Worm (Caenorhabditis elegans) whole organism, late embryonic: ENCODE results near the gene fbxb-3.

Experiments
- F13H6.1 ChIP-seq: sonication (generic microtip); optimal IDR thresholded peaks from 2 replicates; lab custom pipeline; 2016; ENCODE audit warnings: missing genetic modification characterization, missing compliant biosample characterization
- K09A11.1 ChIP-seq: sonication (generic microtip); optimal IDR thresholded peaks from 2 replicates; lab custom pipeline; 2017; ENCODE audit warnings: antibody characterized with exemption, mild to moderate bottlenecking, missing genetic modification characterization, missing compliant biosample characterization; ENCODE audit not compliant: insufficient read depth
- T23F11.4 ChIP-seq: fragments of 200-800 bp; sonication (Bioruptor generic); optimal IDR thresholded peaks from 2 replicates; lab custom pipeline; 2018; ENCODE audit warnings: mild to moderate bottlenecking, missing genetic modification characterization, missing compliant biosample characterization
- Y22D7AL.16 ChIP-seq: sonication (generic microtip); optimal IDR thresholded peaks from 2 replicates; lab custom pipeline; 2016; ENCODE audit warnings: missing genetic modification characterization, missing compliant biosample characterization
- ahr-1 ChIP-seq: sonication (generic microtip); optimal IDR thresholded peaks from 2 replicates; lab custom pipeline; 2016; ENCODE audit warnings: missing genetic modification characterization, missing compliant biosample characterization
- ama-1 ChIP-seq: fragments of 150-350 bp; optimal IDR thresholded peaks from 2 replicates; lab custom pipeline; 2014
- ceh-14 ChIP-seq: sonication (generic microtip); optimal IDR thresholded peaks from 2 replicates; lab custom pipeline; 2016; ENCODE audit warnings: missing genotype, missing genetic modification characterization, missing compliant biosample characterization
- ceh-18 ChIP-seq: sonication (generic microtip); optimal IDR thresholded peaks from 2 replicates; lab custom pipeline; 2016; ENCODE audit warnings: missing genetic modification characterization, missing compliant biosample characterization
- ceh-24 ChIP-seq: sonication (generic microtip); optimal IDR thresholded peaks from 2 replicates; lab custom pipeline; 2016; ENCODE audit warnings: mild to moderate bottlenecking, missing genetic modification characterization, missing compliant biosample characterization
- ceh-45 ChIP-seq: fragments of 200-800 bp; sonication (Bioruptor generic); IDR thresholded peaks from 2 replicates; pipeline ENCODE4 v1.3.6; 2022; ENCODE audit warnings: missing genetic modification reagents, missing genetic modification characterization, missing compliant biosample characterization
- ceh-6 ChIP-seq: fragments of 200-800 bp; sonication (Bioruptor generic); optimal IDR thresholded peaks from 2 replicates; lab custom pipeline; 2018; ENCODE audit warnings: mild to moderate bottlenecking, missing genetic modification characterization, missing compliant biosample characterization
- ceh-9 ChIP-seq: sonication (generic microtip); optimal IDR thresholded peaks from 2 replicates; lab custom pipeline; 2016; ENCODE audit warnings: mild to moderate bottlenecking, missing genetic modification characterization, inconsistent platforms, missing compliant biosample characterization
- dmd-4 ChIP-seq: sonication (generic microtip); optimal IDR thresholded peaks from 2 replicates; lab custom pipeline; 2016; ENCODE audit warnings: borderline replicate concordance, missing genetic modification characterization, missing compliant biosample characterization
- elt-2 ChIP-seq: sonication (generic microtip); optimal IDR thresholded peaks from 2 replicates; lab custom pipeline; 2016; ENCODE audit warnings: missing genetic modification reagents, missing genetic modification characterization, missing compliant biosample characterization
- elt-4 ChIP-seq: sonication (generic microtip); optimal IDR thresholded peaks from 2 replicates; lab custom pipeline; 2016; ENCODE audit warnings: missing genetic modification characterization, missing compliant biosample characterization
- eyg-1 ChIP-seq: sonication (generic microtip); optimal IDR thresholded peaks from 2 replicates; lab custom pipeline; 2016; ENCODE audit warnings: missing genotype, missing genetic modification characterization, missing compliant biosample characterization
- fkh-10 ChIP-seq: fragments of 150-350 bp; optimal IDR thresholded peaks from 2 replicates; lab custom pipeline; 2014; ENCODE audit warnings: missing biosample characterization, missing genetic modification reagents, missing genetic modification characterization
- hlh-13 ChIP-seq: fragments of 200-800 bp; sonication (Bioruptor generic); optimal IDR thresholded peaks from 2 replicates; lab custom pipeline; 2018; ENCODE audit warnings: mild to moderate bottlenecking, missing genetic modification characterization, missing compliant biosample characterization
- hlh-15 ChIP-seq: sonication (generic microtip); optimal IDR thresholded peaks from 2 replicates; lab custom pipeline; 2016; ENCODE audit warnings: missing genetic modification characterization, missing compliant biosample characterization
- hlh-6 ChIP-seq: sonication (generic microtip); optimal IDR thresholded peaks from 2 replicates; lab custom pipeline; 2016; ENCODE audit warnings: missing genotype, missing genetic modification characterization, missing compliant biosample characterization
- lin-11 ChIP-seq: fragments of 200-800 bp; sonication (Bioruptor generic); optimal IDR thresholded peaks from 2 replicates; lab custom pipeline; 2018; ENCODE audit warnings: mild to moderate bottlenecking, missing genetic modification characterization, missing compliant biosample characterization
- mec-3 ChIP-seq: sonication (generic microtip); optimal IDR thresholded peaks from 2 replicates; lab custom pipeline; 2016; ENCODE audit warnings: borderline replicate concordance, missing genetic modification characterization, missing compliant biosample characterization
- nhr-232 ChIP-seq: sonication (generic microtip); optimal IDR thresholded peaks from 2 replicates; lab custom pipeline; 2016; ENCODE audit warnings: missing genetic modification characterization, missing compliant biosample characterization
- npax-4 ChIP-seq: sonication (generic microtip); optimal IDR thresholded peaks from 2 replicates; lab custom pipeline; 2016; ENCODE audit warnings: missing genetic modification characterization, missing compliant biosample characterization
- odd-2 ChIP-seq: sonication (generic microtip); optimal IDR thresholded peaks from 2 replicates; lab custom pipeline; 2017; ENCODE audit warnings: antibody characterized with exemption, mild to moderate bottlenecking, missing genetic modification characterization, missing compliant biosample characterization
- pag-3 ChIP-seq: sonication (generic microtip); optimal IDR thresholded peaks from 2 replicates; lab custom pipeline; 2016; ENCODE audit warnings: missing compliant biosample characterization, missing genetic modification characterization, borderline replicate concordance
- pat-9 ChIP-seq: fragments of 200-800 bp; sonication (Bioruptor generic); optimal IDR thresholded peaks from 2 replicates; lab custom pipeline; 2018; ENCODE audit warnings: mild to moderate bottlenecking, missing genetic modification characterization, moderate library complexity, missing compliant biosample characterization
- pha-2 ChIP-seq: sonication (generic microtip); optimal IDR thresholded peaks from 2 replicates; lab custom pipeline; 2017; ENCODE audit warnings: mild to moderate bottlenecking, missing genetic modification characterization, missing compliant biosample characterization
- pqm-1 ChIP-seq: sonication (generic microtip); optimal IDR thresholded peaks from 2 replicates; lab custom pipeline; 2016; ENCODE audit warnings: missing genetic modification characterization, missing compliant biosample characterization
- pros-1 ChIP-seq: fragments of 150-350 bp; optimal IDR thresholded peaks from 2 replicates; lab custom pipeline; 2014; ENCODE audit warnings: missing biosample characterization, missing genetic modification reagents, missing genetic modification characterization
- sdc-2 ChIP-seq: sonication (generic microtip); optimal IDR thresholded peaks from 2 replicates; lab custom pipeline; 2016; ENCODE audit warnings: missing genotype, missing genetic modification characterization, missing compliant biosample characterization
- sox-2 ChIP-seq: fragments of 200-800 bp; sonication (Bioruptor generic); IDR thresholded peaks from 2 replicates; pipeline ENCODE4 v1.3.6; 2022; ENCODE audit warnings: missing genetic modification reagents, missing genetic modification characterization, missing compliant biosample characterization
- sox-4 ChIP-seq: sonication (generic microtip); optimal IDR thresholded peaks from 2 replicates; lab custom pipeline; 2017; ENCODE audit warnings: mild to moderate bottlenecking, missing genetic modification characterization, inconsistent platforms, missing compliant biosample characterization
- syd-9 ChIP-seq: sonication (generic microtip); optimal IDR thresholded peaks from 2 replicates; lab custom pipeline; 2016; ENCODE audit warnings: mild to moderate bottlenecking, missing genetic modification characterization, moderate library complexity, missing compliant biosample characterization
- tbx-7 ChIP-seq: sonication (generic microtip); optimal IDR thresholded peaks from 2 replicates; lab custom pipeline; 2016; ENCODE audit warnings: missing genotype, missing genetic modification characterization, missing compliant biosample characterization
- ttx-3 ChIP-seq: sonication (generic microtip); optimal IDR thresholded peaks from 2 replicates; lab custom pipeline; 2016; ENCODE audit warnings: missing genetic modification reagents, missing genetic modification characterization, missing compliant biosample characterization
- unc-42 ChIP-seq: sonication (generic microtip); optimal IDR thresholded peaks from 2 replicates; lab custom pipeline; 2016; ENCODE audit warnings: missing genotype, missing genetic modification characterization, missing compliant biosample characterization
- unc-86 ChIP-seq: sonication (generic microtip); optimal IDR thresholded peaks from 2 replicates; lab custom pipeline; 2016; ENCODE audit warnings: missing genetic modification characterization, missing compliant biosample characterization
- ztf-16 ChIP-seq: sonication (generic microtip); optimal IDR thresholded peaks from 2 replicates; lab custom pipeline; 2017; ENCODE audit warnings: missing genetic modification characterization, missing compliant biosample characterization

fbxb-3 gene

ce11 chrIV:11857159-11857565 is 18.4 kb downstream of the fbxb-3 start (continued):
- peak; percentile 76 for TF ChIP-seq unc-42 (tag; lab: Kevin White, UChicago)
- no peak for TF ChIP-seq hlh-13
- TF ChIP-seq fkh-10: no peak
- no peak for TF ChIP-seq elt-4 (tag; lab: Kevin White, UChicago)
- TF ChIP-seq tbx-7: no peak
- TF ChIP-seq Y22D7AL.16: no peak
- TF ChIP-seq ceh-14 (tag; lab: Kevin White, UChicago): peak; percentile 36
- TF ChIP-seq ceh-24 (tag; lab: Kevin White, UChicago): no peak
- peak; percentile 15 for TF ChIP-seq syd-9 (tag; lab: Kevin White, UChicago)
- peak; percentile 5 for TF ChIP-seq sox-4 (tag; lab: Kevin White, UChicago)
- peak; percentile 7 for TF ChIP-seq T23F11.4
- TF ChIP-seq ceh-45 (GFP tag; lab: Robert Waterston, UW): no peak
- TF ChIP-seq ceh-9 (tag; lab: Kevin White, UChicago): no peak
- peak; percentile 59 for TF ChIP-seq eyg-1 (tag; lab: Kevin White, UChicago)
- no peak for TF ChIP-seq odd-2 (tag; lab: Kevin White, UChicago)
- TF ChIP-seq ztf-16 (tag; lab: Kevin White, UChicago): no peak
- TF ChIP-seq ama-1: no peak
- no peak for TF ChIP-seq ceh-6 (GFP tag; lab: Kevin White, UChicago)
- no peak for TF ChIP-seq sox-2 (GFP tag; lab: Robert Waterston, UW)

- TF ChIP-seq pqm-1 (no peak), ceh-18 (tag; lab: Kevin White, UChicago) (no peak), ahr-1 (no peak), ceh-45 (GFP tag; lab: Robert Waterston, UW) (no peak), npax-4 (tag; lab: Kevin White, UChicago) (no peak), ceh-14 (tag; lab: Kevin White, UChicago) (no peak), nhr-232 (tag; lab: Kevin White, UChicago) (no peak), sdc-2 (tag; lab: Kevin White, UChicago) (no peak), hlh-15 (tag; lab: Kevin White, UChicago) (no peak), unc-86 (tag; lab: Kevin White, UChicago) (no peak), ceh-6 (GFP tag; lab: Kevin White, UChicago) (no peak), pros-1 (tag; lab: Kevin White, UChicago) (no peak), pag-3 (tag; lab: Kevin White, UChicago) (no peak), sox-4 (tag; lab: Kevin White, UChicago) (no peak)
Measured at ce11 chrIV:11858142-11858541, 19.4 kb downstream of the fbxb-3 start, which contains the start of gene let-92. TSS of gene let-92 (plus strand) at chrIV:11858442.

ce11 chrIV:11859995-11860605 is 21.3 kb downstream of the fbxb-3 start, which contains the start of gene mob-1:
TSS of gene mob-1 (plus strand) at chrIV:11860555.
- TF ChIP-seq F13H6.1 (tag; lab: Kevin White, UChicago) (no peak), syd-9 (tag; lab: Kevin White, UChicago) (no peak), hlh-6 (no peak), hlh-15 (tag; lab: Kevin White, UChicago) (no peak), odd-2 (tag; lab: Kevin White, UChicago) (no peak), lin-11 (tag; lab: Kevin White, UChicago) (no peak), dmd-4 (tag; lab: Kevin White, UChicago) (no peak), K09A11.1 (tag; lab: Kevin White, UChicago) (no peak), pha-2 (tag; lab: Kevin White, UChicago) (no peak), elt-2 (tag; lab: Kevin White, UChicago) (no peak), ahr-1 (no peak), ttx-3 (tag; lab: Kevin White, UChicago) (no peak), pat-9 (tag; lab: Kevin White, UChicago) (no peak), elt-4 (tag; lab: Kevin White, UChicago) (no peak), mec-3 (tag; lab: Kevin White, UChicago) (no peak)
